Fruit fly (Drosophila melanogaster): ENCODE results near the gene CG5167.

CG5167 gene

dm6 chr3R:12431030-12431489 is 24.7 kb downstream of the CG5167 start, which contains the start of gene Prosalpha2 (continued):
- TF ChIP-seq Eip74EF (GFP tag; optimal IDR thresholded peaks at IDR 0.05) (no peak), CG34422 (GFP tag; IDR thresholded peaks at IDR 0.05) (no peak), kni (GFP tag; optimal IDR thresholded peaks at IDR 0.05) (no peak), CG11504 (tag; optimal IDR thresholded peaks at IDR 0.05) (no peak), tio (GFP tag; optimal IDR thresholded peaks at IDR 0.05) (no peak), CG15011 (GFP tag; optimal IDR thresholded peaks at IDR 0.05) (no peak), h (optimal IDR thresholded peaks at IDR 0.05) (no peak), CG17186 (GFP tag; optimal IDR thresholded peaks at IDR 0.05) (no peak), odd (GFP tag; optimal IDR thresholded peaks at IDR 0.05) (no peak), Fer2 (tag; optimal IDR thresholded peaks at IDR 0.05) (no peak), Hey (tag; optimal IDR thresholded peaks at IDR 0.05) (no peak), CG30020 (tag; optimal IDR thresholded peaks at IDR 0.05) (peak; percentile 53), CG9932 (GFP tag; IDR thresholded peaks at IDR 0.05) (no peak), CG10147 (GFP tag; optimal IDR thresholded peaks at IDR 0.05) (peak; percentile 11), Nf-YC (tag; optimal IDR thresholded peaks at IDR 0.05) (peak; percentile 30), CG1603 (tag; optimal IDR thresholded peaks at IDR 0.05) (peak; percentile 55), ash1 (GFP tag; optimal IDR thresholded peaks at IDR 0.05) (no peak), Xrp1 (GFP tag; IDR thresholded peaks at IDR 0.05) (no peak), CG2202 (tag; optimal IDR thresholded peaks at IDR 0.05) (no peak), slbo (GFP tag; IDR thresholded peaks at IDR 0.05) (peak; percentile 39), Atf-2 (GFP tag; optimal IDR thresholded peaks at IDR 0.05) (no peak), kay (GFP tag; optimal IDR thresholded peaks at IDR 0.05) (no peak), CG33213 (GFP tag; optimal IDR thresholded peaks at IDR 0.05) (peak; percentile 5), onecut (GFP tag; IDR thresholded peaks at IDR 0.05) (no peak), CG2116 (GFP tag; optimal IDR thresholded peaks at IDR 0.05) (no peak), dmrt11E (tag; optimal IDR thresholded peaks at IDR 0.05) (no peak), emc (GFP tag; optimal IDR thresholded peaks at IDR 0.05) (no peak), gce (GFP tag; IDR thresholded peaks at IDR 0.05) (no peak), CG4424 (GFP tag; optimal IDR thresholded peaks at IDR 0.05) (peak; percentile 3), CG9609 (GFP tag; optimal IDR thresholded peaks at IDR 0.05) (no peak), gt (GFP tag; IDR thresholded peaks at IDR 0.05) (no peak), sens-2 (GFP tag; IDR thresholded peaks at IDR 0.05) (no peak), Med (GFP tag) (peak; percentile 73), Sry-β (GFP tag; optimal IDR thresholded peaks at IDR 0.05) (peak; percentile 19), zfh1 (GFP tag; IDR thresholded peaks at IDR 0.05) (no peak), MTF-1 (GFP tag; optimal IDR thresholded peaks at IDR 0.05; ENCODE audit: borderline replicate concordance) (no peak), eve (GFP tag; optimal IDR thresholded peaks at IDR 0.05) (no peak), ind (GFP tag; optimal IDR thresholded peaks at IDR 0.05) (no peak), Doc2 (GFP tag; IDR thresholded peaks at IDR 0.05) (no peak), gfzf (GFP tag; optimal IDR thresholded peaks at IDR 0.05) (peak; percentile 83), MESR4 (GFP tag; optimal IDR thresholded peaks at IDR 0.05) (peak; percentile 66), Lhr (GFP tag; optimal IDR thresholded peaks at IDR 0.05) (peak; percentile 26), otp (GFP tag; IDR thresholded peaks at IDR 0.05) (no peak), pb (GFP tag; optimal IDR thresholded peaks at IDR 0.05) (no peak), cad (GFP tag; optimal IDR thresholded peaks at IDR 0.05) (no peak), H15 (GFP tag; IDR thresholded peaks at IDR 0.05) (no peak), ATbp (GFP tag; optimal IDR thresholded peaks at IDR 0.05) (no peak), tx (GFP tag; optimal IDR thresholded peaks at IDR 0.05) (no peak), Kr (GFP tag; optimal IDR thresholded peaks at IDR 0.05) (no peak), wdn (GFP tag; IDR thresholded peaks at IDR 0.05) (no peak), CG4360 (GFP tag; IDR thresholded peaks at IDR 0.05) (no peak), CG1529 (GFP tag; optimal IDR thresholded peaks at IDR 0.05) (no peak), pita (GFP tag; optimal IDR thresholded peaks at IDR 0.05) (no peak)

Measured in whole organism, embryonic.